Worm (Caenorhabditis elegans) whole organism, mixed stage, embryonic: Measurements from ENCODE around the gene F45E4.6.
A peak's percentile ranks its signal among the peaks of the same experiment; 100 is the strongest.

ENCODE experiments used
- bed-3 ChIP-seq: fragments of 200-800 bp; sonication (Bioruptor generic); optimal IDR thresholded peaks from 3 replicates; lab custom pipeline; 2018; ENCODE audit warnings: mild to moderate bottlenecking, missing genetic modification characterization, moderate library complexity, missing compliant biosample characterization
- blmp-1 ChIP-seq: fragments of 150-350 bp; optimal IDR thresholded peaks from 2 replicates; lab custom pipeline; 2014; ENCODE audit warnings: missing biosample characterization, missing genetic modification characterization
- ceh-39 ChIP-seq: fragments of 150-350 bp; optimal IDR thresholded peaks from 2 replicates; lab custom pipeline; 2014; ENCODE audit warnings: missing biosample characterization, missing genetic modification characterization
- ceh-43 ChIP-seq: fragments of 200-800 bp; sonication (Bioruptor generic); optimal IDR thresholded peaks from 2 replicates; lab custom pipeline; 2018; ENCODE audit warnings: mild to moderate bottlenecking, missing genetic modification characterization, moderate library complexity, missing compliant biosample characterization
- ceh-83 ChIP-seq: fragments of 200-800 bp; sonication (Bioruptor generic); optimal IDR thresholded peaks from 2 replicates; lab custom pipeline; 2018; ENCODE audit warnings: mild to moderate bottlenecking, missing genetic modification characterization, missing compliant biosample characterization
- ces-1 ChIP-seq: fragments of 150-350 bp; optimal IDR thresholded peaks from 2 replicates; lab custom pipeline; 2014; ENCODE audit warnings: missing biosample characterization, missing genetic modification reagents, missing genetic modification characterization
- cnd-1 ChIP-seq: fragments of 200-800 bp; sonication (Bioruptor generic); optimal IDR thresholded peaks from 2 replicates; lab custom pipeline; 2018; ENCODE audit warnings: mild to moderate bottlenecking, missing genetic modification characterization, missing compliant biosample characterization
- drap-1 ChIP-seq: fragments of 200-800 bp; sonication (Bioruptor generic); optimal IDR thresholded peaks from 3 replicates; lab custom pipeline; 2018; ENCODE audit warnings: mild to moderate bottlenecking, missing genetic modification characterization, missing compliant biosample characterization
- elt-1 ChIP-seq: sonication (generic microtip); optimal IDR thresholded peaks from 2 replicates; lab custom pipeline; 2017; ENCODE audit warnings: missing genetic modification characterization, mild to moderate bottlenecking, missing compliant biosample characterization, antibody characterized with exemption, moderate library complexity, borderline replicate concordance; ENCODE audit not compliant: insufficient read depth
- elt-3 ChIP-seq: fragments of 150-350 bp; optimal IDR thresholded peaks from 2 replicates; lab custom pipeline; 2014; ENCODE audit warnings: missing biosample characterization, missing genetic modification characterization
- ham-2 ChIP-seq: fragments of 200-800 bp; sonication (Bioruptor generic); optimal IDR thresholded peaks from 2 replicates; lab custom pipeline; 2018; ENCODE audit warnings: mild to moderate bottlenecking, missing genetic modification characterization, missing compliant biosample characterization
- hlh-1 ChIP-seq: fragments of 150-350 bp; optimal IDR thresholded peaks from 2 replicates; lab custom pipeline; 2014; ENCODE audit warnings: missing biosample characterization, missing genetic modification reagents, missing genetic modification characterization
- lin-13 ChIP-seq: fragments of 150-350 bp; optimal IDR thresholded peaks from 2 replicates; lab custom pipeline; 2014; ENCODE audit warnings: missing biosample characterization, missing genetic modification characterization
- lin-32 ChIP-seq: fragments of 200-800 bp; sonication (Bioruptor generic); optimal IDR thresholded peaks from 2 replicates; lab custom pipeline; 2018; ENCODE audit warnings: mild to moderate bottlenecking, missing genetic modification characterization, missing compliant biosample characterization
- lsy-2 ChIP-seq: fragments of 150-350 bp; optimal IDR thresholded peaks from 2 replicates; lab custom pipeline; 2014; ENCODE audit warnings: missing biosample characterization, missing genetic modification characterization
- mab-5 ChIP-seq: fragments of 150-350 bp; optimal IDR thresholded peaks from 2 replicates; lab custom pipeline; 2014; ENCODE audit warnings: missing biosample characterization, missing genetic modification characterization
- mep-1 ChIP-seq: fragments of 150-350 bp; optimal IDR thresholded peaks from 2 replicates; lab custom pipeline; 2017; ENCODE audit warnings: missing biosample characterization, missing genetic modification reagents, missing genetic modification characterization, inconsistent platforms
- mls-2 ChIP-seq: sonication (generic microtip); optimal IDR thresholded peaks from 2 replicates; lab custom pipeline; 2016; ENCODE audit warnings: mild to moderate bottlenecking, missing genetic modification characterization, moderate library complexity, missing compliant biosample characterization
- nhr-12 ChIP-seq: fragments of 150-350 bp; optimal IDR thresholded peaks from 2 replicates; lab custom pipeline; 2014; ENCODE audit warnings: missing biosample characterization, missing genetic modification characterization
- nhr-2 ChIP-seq: fragments of 150-350 bp; optimal IDR thresholded peaks from 2 replicates; lab custom pipeline; 2014; ENCODE audit warnings: missing biosample characterization, missing genetic modification characterization
- nhr-237 ChIP-seq: fragments of 150-350 bp; optimal IDR thresholded peaks from 2 replicates; lab custom pipeline; 2014; ENCODE audit warnings: missing biosample characterization, missing genetic modification characterization
- nhr-28 ChIP-seq: fragments of 150-350 bp; optimal IDR thresholded peaks from 2 replicates; lab custom pipeline; 2014; ENCODE audit warnings: missing biosample characterization, missing genetic modification characterization
- nhr-76 ChIP-seq: sonication (generic microtip); optimal IDR thresholded peaks from 2 replicates; lab custom pipeline; 2017; ENCODE audit warnings: missing biosample characterization, missing genetic modification characterization
- pha-4 ChIP-seq: fragments of 150-350 bp; optimal IDR thresholded peaks from 2 replicates; lab custom pipeline; 2018; ENCODE audit warnings: missing biosample characterization, missing genetic modification reagents, missing genetic modification characterization
- sem-2 ChIP-seq: fragments of 200-800 bp; sonication (Bioruptor generic); optimal IDR thresholded peaks from 2 replicates; lab custom pipeline; 2018; ENCODE audit warnings: mild to moderate bottlenecking, missing genetic modification characterization, missing compliant biosample characterization
- snpc-4 ChIP-seq: fragments of 150-350 bp; optimal IDR thresholded peaks from 2 replicates; lab custom pipeline; 2014; ENCODE audit warnings: missing biosample characterization, missing genetic modification characterization
- sptf-1 ChIP-seq: sonication (generic microtip); optimal IDR thresholded peaks from 2 replicates; lab custom pipeline; 2017; ENCODE audit warnings: mild to moderate bottlenecking, missing genetic modification characterization, moderate library complexity, missing compliant biosample characterization
- tbx-8 ChIP-seq: fragments of 200-800 bp; sonication (Bioruptor generic); optimal IDR thresholded peaks from 2 replicates; lab custom pipeline; 2018; ENCODE audit warnings: mild to moderate bottlenecking, missing genetic modification characterization, moderate library complexity, missing compliant biosample characterization
- unc-120 ChIP-seq: sonication (generic microtip); optimal IDR thresholded peaks from 2 replicates; lab custom pipeline; 2017; ENCODE audit warnings: missing genetic modification characterization, missing compliant biosample characterization; ENCODE audit not compliant: poor library complexity, severe bottlenecking
- unc-62 ChIP-seq: fragments of 150-350 bp; optimal IDR thresholded peaks from 2 replicates; lab custom pipeline; 2014; ENCODE audit warnings: missing biosample characterization, missing genetic modification reagents, missing genetic modification characterization
- zip-8 ChIP-seq: fragments of 150-350 bp; optimal IDR thresholded peaks from 2 replicates; lab custom pipeline; 2014; ENCODE audit warnings: missing biosample characterization, missing genetic modification characterization
- ztf-11 ChIP-seq: fragments of 150-350 bp; optimal IDR thresholded peaks from 2 replicates; lab custom pipeline; 2014; ENCODE audit warnings: missing biosample characterization, missing genetic modification characterization

F45E4.6 gene

ce11 chrIV:7632535-7632934 is at the start of gene F45E4.6:
F45E4.6 (minus strand) TSS chrIV:7632548.
- TF ChIP-seq ces-1 (peak; percentile 89), mep-1 (tag; lab: Kevin White, UChicago) (no peak), unc-62 (GFP tag; lab: Kevin White, UChicago) (no peak), nhr-12 (tag; lab: Kevin White, UChicago) (no peak), mls-2 (peak; percentile 28), elt-3 (tag; lab: Kevin White, UChicago) (no peak), ceh-39 (tag; lab: Kevin White, UChicago) (no peak), lsy-2 (tag; lab: Kevin White, UChicago) (no peak), hlh-1 (tag; lab: Kevin White, UChicago) (no peak), lin-32 (GFP tag; lab: Kevin White, UChicago) (no peak), nhr-28 (no peak), ztf-11 (no peak), pha-4 (tag; lab: Kevin White, UChicago) (no peak)

- TF ChIP-seq mep-1 (tag; lab: Kevin White, UChicago): no peak
- TF ChIP-seq nhr-76 (tag; lab: Kevin White, UChicago): no peak
- TF ChIP-seq sptf-1 (tag; lab: Kevin White, UChicago): no peak
- TF ChIP-seq ham-2 (GFP tag; lab: Kevin White, UChicago): no peak
- no peak for TF ChIP-seq zip-8
- no peak for TF ChIP-seq lsy-2 (tag; lab: Kevin White, UChicago)
- TF ChIP-seq ceh-43 (GFP tag; lab: Kevin White, UChicago): no peak
- TF ChIP-seq tbx-8 (GFP tag; lab: Kevin White, UChicago): no peak
- no peak for TF ChIP-seq snpc-4
- TF ChIP-seq ceh-39 (tag; lab: Kevin White, UChicago): no peak
Observed at ce11 chrIV:7679120-7679519, 46.8 kb upstream of the F45E4.6 start.

- no peak for TF ChIP-seq nhr-12 (tag; lab: Kevin White, UChicago)
Observed at ce11 chrIV:7674874-7675273, 42.5 kb upstream of the F45E4.6 start, which contains the start of gene itr-1. itr-1 (plus strand) TSS chrIV:7675174.

ce11 chrIV:7672872-7673271 is 40.5 kb upstream of the F45E4.6 start, which contains the start of gene C08G9.2:
C08G9.2 (minus strand) TSS chrIV:7672972.
- TF ChIP-seq elt-1 (tag; lab: Kevin White, UChicago) (no peak), blmp-1 (tag; lab: Kevin White, UChicago) (no peak), nhr-2 (tag; lab: Kevin White, UChicago) (no peak), nhr-28 (no peak), lin-13 (tag; lab: Kevin White, UChicago) (no peak), mab-5 (tag; lab: Kevin White, UChicago) (no peak), ceh-83 (GFP tag; lab: Kevin White, UChicago) (no peak), cnd-1 (tag; lab: Kevin White, UChicago) (no peak), lin-32 (GFP tag; lab: Kevin White, UChicago) (no peak), ham-2 (GFP tag; lab: Kevin White, UChicago) (no peak), sptf-1 (tag; lab: Kevin White, UChicago) (no peak), hlh-1 (tag; lab: Kevin White, UChicago) (no peak), lsy-2 (tag; lab: Kevin White, UChicago) (no peak), ztf-11 (no peak), mep-1 (tag; lab: Kevin White, UChicago) (no peak), snpc-4 (no peak), nhr-237 (tag; lab: Kevin White, UChicago) (no peak), unc-62 (GFP tag; lab: Kevin White, UChicago) (no peak)

ce11 chrIV:7663006-7663405 is 30.7 kb upstream of the F45E4.6 start:
- TF ChIP-seq sem-2 (no peak), bed-3 (GFP tag; lab: Kevin White, UChicago) (no peak), elt-1 (tag; lab: Kevin White, UChicago) (no peak), nhr-2 (tag; lab: Kevin White, UChicago) (no peak), drap-1 (GFP tag; lab: Kevin White, UChicago) (no peak), elt-3 (tag; lab: Kevin White, UChicago) (no peak), unc-120 (tag; lab: Kevin White, UChicago) (no peak), ces-1 (no peak), sptf-1 (tag; lab: Kevin White, UChicago) (no peak)
